Worm (Caenorhabditis elegans) whole organism, L2 larva: Measurements from ENCODE around the gene R05D3.3.
A peak's percentile ranks its signal among the peaks of the same experiment; 100 is the strongest.

ENCODE experiments used
- C34F6.9 ChIP-seq: fragments of 150-350 bp; optimal IDR thresholded peaks from 2 replicates; lab custom pipeline; 2014; ENCODE audit warnings: missing biosample characterization, missing genetic modification characterization
- F13H6.1 ChIP-seq: sonication (generic microtip); optimal IDR thresholded peaks from 2 replicates; lab custom pipeline; 2016; ENCODE audit warnings: missing genetic modification characterization, missing compliant biosample characterization
- R02D3.7 ChIP-seq: fragments of 150-350 bp; optimal IDR thresholded peaks from 2 replicates; lab custom pipeline; 2014; ENCODE audit warnings: missing biosample characterization, missing genetic modification characterization
- Y55F3AM.14 ChIP-seq: fragments of 200-800 bp; sonication (Bioruptor generic); optimal IDR thresholded peaks from 2 replicates; lab custom pipeline; 2018; ENCODE audit warnings: mild to moderate bottlenecking, missing genetic modification characterization, missing compliant biosample characterization
- ZK546.5 ChIP-seq: sonication (generic microtip); optimal IDR thresholded peaks from 2 replicates; lab custom pipeline; 2017; ENCODE audit warnings: missing biosample characterization, missing genetic modification characterization
- alr-1 ChIP-seq: fragments of 150-350 bp; optimal IDR thresholded peaks from 2 replicates; lab custom pipeline; 2014; ENCODE audit warnings: missing biosample characterization, missing genetic modification characterization
- aly-2 ChIP-seq: fragments of 150-350 bp; optimal IDR thresholded peaks from 2 replicates; lab custom pipeline; 2014; ENCODE audit warnings: missing biosample characterization, missing genetic modification characterization
- ama-1 ChIP-seq: fragments of 150-350 bp; optimal IDR thresholded peaks from 2 replicates; lab custom pipeline; 2018; ENCODE audit warnings: inconsistent platforms
- blmp-1 ChIP-seq: sonication (generic microtip); optimal IDR thresholded peaks from 2 replicates; lab custom pipeline; 2017; ENCODE audit warnings: missing genetic modification characterization, mild to moderate bottlenecking, missing compliant biosample characterization, antibody characterized with exemption, moderate library complexity; ENCODE audit not compliant: insufficient read depth
- ceh-16 ChIP-seq: fragments of 150-350 bp; optimal IDR thresholded peaks from 2 replicates; lab custom pipeline; 2014; ENCODE audit warnings: missing biosample characterization, missing genetic modification characterization
- ceh-82 ChIP-seq: fragments of 150-350 bp; optimal IDR thresholded peaks from 2 replicates; lab custom pipeline; 2014; ENCODE audit warnings: missing biosample characterization, missing genetic modification characterization
- crh-2 ChIP-seq: sonication (generic microtip); optimal IDR thresholded peaks from 2 replicates; lab custom pipeline; 2017; ENCODE audit warnings: missing biosample characterization, missing genetic modification characterization
- dmd-4 ChIP-seq: sonication (generic microtip); optimal IDR thresholded peaks from 2 replicates; lab custom pipeline; 2017; ENCODE audit warnings: missing biosample characterization, missing genetic modification characterization
- egl-27 ChIP-seq: sonication (generic microtip); optimal IDR thresholded peaks from 3 replicates; lab custom pipeline; 2017; ENCODE audit warnings: missing biosample characterization, missing genetic modification reagents, missing genetic modification characterization
- elt-1 ChIP-seq: fragments of 150-350 bp; optimal IDR thresholded peaks from 2 replicates; lab custom pipeline; 2014; ENCODE audit warnings: missing biosample characterization, missing genetic modification characterization
- elt-3 ChIP-seq: sonication (generic microtip); optimal IDR thresholded peaks from 2 replicates; lab custom pipeline; 2017; ENCODE audit warnings: missing biosample characterization, missing genetic modification characterization
- fos-1 ChIP-seq: fragments of 150-350 bp; optimal IDR thresholded peaks from 2 replicates; lab custom pipeline; 2014; ENCODE audit warnings: missing biosample characterization, missing genetic modification characterization
- gmeb-1 ChIP-seq: fragments of 150-350 bp; optimal IDR thresholded peaks from 2 replicates; lab custom pipeline; 2014; ENCODE audit warnings: missing biosample characterization, missing genetic modification characterization
- lin-11 ChIP-seq: fragments of 150-350 bp; sonication (generic microtip); optimal IDR thresholded peaks from 2 replicates; lab custom pipeline; 2014; ENCODE audit warnings: missing biosample characterization, missing genetic modification characterization, inconsistent platforms, mixed read lengths
- lin-13 ChIP-seq: fragments of 150-350 bp; optimal IDR thresholded peaks from 2 replicates; lab custom pipeline; 2014; ENCODE audit warnings: missing biosample characterization, missing genetic modification reagents, missing genetic modification characterization
- lin-39 ChIP-seq: fragments of 150-350 bp; optimal IDR thresholded peaks from 2 replicates; lab custom pipeline; 2014; ENCODE audit warnings: missing biosample characterization, missing genetic modification reagents, missing genetic modification characterization
- lsy-2 ChIP-seq, 2 experiments: fragments of 150-350 bp in 1 of 2; sonication (generic microtip) in 1 of 2; optimal IDR thresholded peaks; 2 replicates each; lab custom pipeline; 2014 to 2017; ENCODE audit warnings: missing biosample characterization in 2 of 2, missing genetic modification characterization in 2 of 2
- mab-5 ChIP-seq: fragments of 150-350 bp; optimal IDR thresholded peaks from 2 replicates; lab custom pipeline; 2014; ENCODE audit warnings: missing biosample characterization, missing genetic modification characterization
- mbf-1 ChIP-seq: sonication (generic microtip); optimal IDR thresholded peaks from 2 replicates; lab custom pipeline; 2017; ENCODE audit warnings: missing biosample characterization, missing genetic modification characterization
- mdl-1 ChIP-seq, 2 experiments: fragments of 150-350 bp in 1 of 2; sonication (generic microtip) in 1 of 2; optimal IDR thresholded peaks; 2 replicates each; lab custom pipeline; 2017; ENCODE audit warnings: missing biosample characterization in 2 of 2, missing genetic modification characterization in 2 of 2
- nhr-11 ChIP-seq: fragments of 150-350 bp; optimal IDR thresholded peaks from 2 replicates; lab custom pipeline; 2014; ENCODE audit warnings: missing biosample characterization, missing genetic modification characterization
- nhr-12 ChIP-seq: fragments of 150-350 bp; optimal IDR thresholded peaks from 2 replicates; lab custom pipeline; 2014; ENCODE audit warnings: missing biosample characterization, missing genetic modification characterization
- nhr-129 ChIP-seq: fragments of 150-350 bp; optimal IDR thresholded peaks from 2 replicates; lab custom pipeline; 2014; ENCODE audit warnings: missing biosample characterization, missing genetic modification characterization
- nhr-21 ChIP-seq: fragments of 150-350 bp; optimal IDR thresholded peaks from 2 replicates; lab custom pipeline; 2014; ENCODE audit warnings: missing biosample characterization, missing genetic modification characterization
- nhr-23 ChIP-seq: fragments of 150-350 bp; optimal IDR thresholded peaks from 2 replicates; lab custom pipeline; 2014; ENCODE audit warnings: missing biosample characterization, missing genetic modification reagents, missing genetic modification characterization
- nhr-237 ChIP-seq: fragments of 150-350 bp; optimal IDR thresholded peaks from 2 replicates; lab custom pipeline; 2014; ENCODE audit warnings: missing biosample characterization, missing genetic modification characterization
- nhr-25 ChIP-seq: fragments of 150-350 bp; sonication (generic microtip); optimal IDR thresholded peaks from 3 replicates; lab custom pipeline; 2014; ENCODE audit warnings: missing biosample characterization, missing genetic modification characterization
- nhr-6 ChIP-seq: fragments of 150-350 bp; optimal IDR thresholded peaks from 2 replicates; lab custom pipeline; 2014; ENCODE audit warnings: missing biosample characterization, missing genetic modification characterization
- nhr-77 ChIP-seq: fragments of 150-350 bp; optimal IDR thresholded peaks from 2 replicates; lab custom pipeline; 2014; ENCODE audit warnings: missing biosample characterization, missing genetic modification characterization
- peb-1 ChIP-seq: fragments of 150-350 bp; optimal IDR thresholded peaks from 2 replicates; lab custom pipeline; 2014; ENCODE audit warnings: missing biosample characterization, missing genetic modification characterization
- skn-1 ChIP-seq: sonication (generic microtip); optimal IDR thresholded peaks from 2 replicates; lab custom pipeline; 2017; ENCODE audit warnings: missing biosample characterization, missing genetic modification characterization
- sma-3 ChIP-seq: sonication (generic microtip); optimal IDR thresholded peaks from 2 replicates; lab custom pipeline; 2016; ENCODE audit warnings: missing genetic modification reagents, missing genetic modification characterization, missing compliant biosample characterization
- snpc-4 ChIP-seq: fragments of 150-350 bp; optimal IDR thresholded peaks from 2 replicates; lab custom pipeline; 2014; ENCODE audit warnings: missing biosample characterization, missing genetic modification characterization
- unc-39 ChIP-seq: fragments of 150-350 bp; optimal IDR thresholded peaks from 2 replicates; lab custom pipeline; 2014; ENCODE audit warnings: missing biosample characterization, missing genetic modification characterization
- unc-55 ChIP-seq: fragments of 150-350 bp; sonication (generic microtip); optimal IDR thresholded peaks from 3 replicates; lab custom pipeline; 2014; ENCODE audit warnings: missing biosample characterization, missing genetic modification reagents, missing genetic modification characterization
- unc-62 ChIP-seq: fragments of 150-350 bp; optimal IDR thresholded peaks from 2 replicates; lab custom pipeline; 2014; ENCODE audit warnings: missing biosample characterization, missing genetic modification reagents, missing genetic modification characterization
- zag-1 ChIP-seq: fragments of 150-350 bp; optimal IDR thresholded peaks from 2 replicates; lab custom pipeline; 2014; ENCODE audit warnings: missing biosample characterization, missing genetic modification characterization
- ztf-1 ChIP-seq: fragments of 200-800 bp; sonication (Bioruptor generic); conservative IDR thresholded peaks from 2 replicates; pipeline ENCODE4 v1.3.6; 2022; ENCODE audit warnings: missing genetic modification characterization, missing compliant biosample characterization
- ztf-11 ChIP-seq: sonication (generic microtip); optimal IDR thresholded peaks from 2 replicates; lab custom pipeline; 2017; ENCODE audit warnings: missing biosample characterization, missing genetic modification characterization
- ztf-4 ChIP-seq: fragments of 150-350 bp; optimal IDR thresholded peaks from 2 replicates; lab custom pipeline; 2014; ENCODE audit warnings: missing biosample characterization, missing genetic modification characterization

Gene R05D3.3

ce11 chrIII:8354644-8355461, 9.0 kb upstream of the R05D3.3 start, which contains the start of gene unc-116 (continued):
- TF ChIP-seq R02D3.7 (tag; lab: Kevin White, UChicago) (no peak), lsy-2 (tag; optimal IDR thresholded peaks at IDR 0.05; lab: Kevin White, UChicago) (peak; percentile 46 to 71), F13H6.1 (tag; lab: Kevin White, UChicago) (no peak)
- TF ChIP-seq, all 48 proteins: peak for 13

ce11 chrIII:8355462-8355815, 8.4 kb upstream of the R05D3.3 start:
- TF ChIP-seq snpc-4: no peak
- no peak for TF ChIP-seq nhr-12 (tag; lab: Kevin White, UChicago)
- no peak for TF ChIP-seq nhr-129 (tag; lab: Kevin White, UChicago)
- no peak for TF ChIP-seq unc-55 (GFP tag; lab: Kevin White, UChicago)
- TF ChIP-seq alr-1: no peak
- TF ChIP-seq ZK546.5: no peak
- TF ChIP-seq nhr-11 (tag; lab: Kevin White, UChicago): no peak
- TF ChIP-seq R02D3.7 (tag; lab: Kevin White, UChicago): no peak
- no peak for TF ChIP-seq gmeb-1
- no peak for TF ChIP-seq lin-11 (tag; lab: Kevin White, UChicago)
- TF ChIP-seq nhr-77 (tag; lab: Kevin White, UChicago): no peak
- TF ChIP-seq mab-5 (tag; lab: Kevin White, UChicago): no peak
- no peak for TF ChIP-seq C34F6.9 (tag; lab: Kevin White, UChicago)
- TF ChIP-seq elt-1 (tag; lab: Kevin White, UChicago): no peak
- TF ChIP-seq aly-2 (tag; lab: Kevin White, UChicago): no peak
- no peak for TF ChIP-seq mbf-1

- TF ChIP-seq blmp-1 (tag; lab: Kevin White, UChicago): peak; percentile 48
- peak; percentile 31 for TF ChIP-seq gmeb-1
- TF ChIP-seq unc-62 (GFP tag; lab: Kevin White, UChicago): no peak
- peak; percentile 67 for TF ChIP-seq nhr-25
- TF ChIP-seq lin-11 (tag; lab: Kevin White, UChicago): peak; percentile 28
- TF ChIP-seq alr-1: no peak
- no peak for TF ChIP-seq nhr-77 (tag; lab: Kevin White, UChicago)
- no peak for TF ChIP-seq unc-39 (tag; lab: Kevin White, UChicago)
- peak; percentile 66 for TF ChIP-seq sma-3
- no peak for TF ChIP-seq egl-27 (tag; lab: Kevin White, UChicago)
- peak; percentile 85 for TF ChIP-seq nhr-6 (tag; lab: Kevin White, UChicago)
- TF ChIP-seq R02D3.7 (tag; lab: Kevin White, UChicago): no peak
- peak; percentile 91 for TF ChIP-seq crh-2 (tag; lab: Kevin White, UChicago)
- TF ChIP-seq nhr-129 (tag; lab: Kevin White, UChicago): peak; percentile 92
- TF ChIP-seq aly-2 (tag; lab: Kevin White, UChicago): no peak
- peak; percentile 56 for TF ChIP-seq nhr-21 (tag; lab: Kevin White, UChicago)
- TF ChIP-seq mdl-1 (tag; optimal IDR thresholded peaks at IDR 0.05; lab: Kevin White, UChicago): peak in 1 of 2 experiments; percentile 57
- peak; percentile 51 for TF ChIP-seq zag-1 (tag; lab: Kevin White, UChicago)
- no peak for TF ChIP-seq Y55F3AM.14 (GFP tag; lab: Kevin White, UChicago)
- no peak for TF ChIP-seq nhr-237 (tag; lab: Kevin White, UChicago)
- TF ChIP-seq nhr-11 (tag; lab: Kevin White, UChicago): no peak
- no peak for TF ChIP-seq ceh-82 (tag; lab: Kevin White, UChicago)
- peak; percentile 94 for TF ChIP-seq C34F6.9 (tag; lab: Kevin White, UChicago)
- TF ChIP-seq snpc-4: peak; percentile 70
- TF ChIP-seq F13H6.1 (tag; lab: Kevin White, UChicago): peak; percentile 85
- peak; percentile 70 to 91 for TF ChIP-seq lsy-2 (tag; optimal IDR thresholded peaks at IDR 0.05; lab: Kevin White, UChicago)
- no peak for TF ChIP-seq ceh-16 (tag; lab: Kevin White, UChicago)
- peak; percentile 1 for TF ChIP-seq skn-1 (tag; lab: Kevin White, UChicago)
- peak; percentile 44 for TF ChIP-seq mab-5 (tag; lab: Kevin White, UChicago)
- TF ChIP-seq unc-55 (GFP tag; lab: Kevin White, UChicago): peak; percentile 91
- TF ChIP-seq ztf-4: peak; percentile 75
- no peak for TF ChIP-seq nhr-23 (tag; lab: Kevin White, UChicago)
- no peak for TF ChIP-seq elt-3
- TF ChIP-seq dmd-4 (tag; lab: Kevin White, UChicago): peak; percentile 25
- peak; percentile 71 for TF ChIP-seq lin-13
- no peak for TF ChIP-seq mbf-1
- TF ChIP-seq peb-1 (tag; lab: Kevin White, UChicago): no peak
- TF ChIP-seq fos-1 (tag; lab: Kevin White, UChicago): peak; percentile 62
- no peak for TF ChIP-seq lin-39 (tag; lab: Kevin White, UChicago)
- no peak for TF ChIP-seq ama-1 (lab: Kevin White, UChicago)
- TF ChIP-seq elt-1 (tag; lab: Kevin White, UChicago): no peak
- no peak for TF ChIP-seq ztf-1 (GFP tag; lab: Robert Waterston, UW)
- no peak for TF ChIP-seq ztf-11 (tag; lab: Kevin White, UChicago)
- no peak for TF ChIP-seq ZK546.5
- TF ChIP-seq nhr-12 (tag; lab: Kevin White, UChicago): no peak
These were observed 7.4 kb upstream of the R05D3.3 start for ce11 chrIII:8356407-8356881.
